Fruit fly (Drosophila melanogaster) whole organism, embryonic: Measurements from ENCODE around the gene CG34429.
A peak's percentile ranks its signal among the peaks of the same experiment; 100 is the strongest.

Experiments
- Atf6 ChIP-seq: fragments of 200-800 bp; sonication (Bioruptor generic); IDR thresholded peaks from 2 replicates; pipeline ENCODE4 v1.3.6; 2022; ENCODE audit warnings: missing biosample characterization, missing genetic modification characterization
- B-H1 ChIP-seq: fragments of 200-800 bp; sonication (Bioruptor generic); IDR thresholded peaks from 3 replicates; pipeline ENCODE4 v1.3.6; 2022; ENCODE audit warnings: missing biosample characterization, missing genetic modification characterization
- Bdp1 ChIP-seq: fragments of 200-800 bp; sonication (Bioruptor generic); optimal IDR thresholded peaks from 3 replicates; lab custom pipeline; 2016; ENCODE audit warnings: missing biosample characterization, missing genetic modification characterization
- Bgb ChIP-seq: fragments of 200-800 bp; sonication (Bioruptor generic); IDR thresholded peaks from 2 replicates; pipeline ENCODE4 v1.3.6; 2022; ENCODE audit warnings: missing biosample characterization, missing genetic modification characterization; ENCODE audit not compliant: partially characterized antibody
- CG1024 ChIP-seq: fragments of 200-800 bp; sonication (Bioruptor generic); IDR thresholded peaks from 2 replicates; pipeline ENCODE4 v1.3.6; 2022; ENCODE audit warnings: missing biosample characterization, missing genetic modification characterization
- CG10431 ChIP-seq: fragments of 200-800 bp; sonication (Bioruptor generic); optimal IDR thresholded peaks from 3 replicates; lab custom pipeline; 2018; ENCODE audit warnings: missing biosample characterization, mild to moderate bottlenecking, missing genetic modification characterization
- CG11093 ChIP-seq: fragments of 200-800 bp; sonication (Bioruptor generic); IDR thresholded peaks from 3 replicates; pipeline ENCODE4 v1.3.6; 2022; ENCODE audit warnings: missing biosample characterization, missing genetic modification characterization
- CG13894 ChIP-seq: fragments of 200-800 bp; sonication (Bioruptor generic); optimal IDR thresholded peaks from 3 replicates; lab custom pipeline; 2018; ENCODE audit warnings: missing biosample characterization, mild to moderate bottlenecking, missing genetic modification characterization, moderate library complexity
- CG14014 ChIP-seq: fragments of 200-800 bp; sonication (Bioruptor generic); IDR thresholded peaks from 2 replicates; pipeline ENCODE4 v1.3.6; 2022; ENCODE audit warnings: missing biosample characterization, missing genetic modification characterization
- CG14441 ChIP-seq: fragments of 200-800 bp; sonication (Bioruptor generic); IDR thresholded peaks from 2 replicates; pipeline ENCODE4 v1.3.6; 2022; ENCODE audit warnings: missing biosample characterization, missing genetic modification characterization
- CG15696 ChIP-seq: fragments of 200-800 bp; sonication (Bioruptor generic); optimal IDR thresholded peaks from 2 replicates; lab custom pipeline; 2019; ENCODE audit warnings: missing biosample characterization, mild to moderate bottlenecking, missing genetic modification characterization, moderate library complexity
- CG17328 ChIP-seq: fragments of 200-800 bp; sonication (Bioruptor generic); IDR thresholded peaks from 2 replicates; pipeline ENCODE4 v1.3.6; 2022; ENCODE audit warnings: missing biosample characterization, missing genetic modification characterization
- CG1792 ChIP-seq: fragments of 200-800 bp; sonication (Bioruptor generic); optimal IDR thresholded peaks from 2 replicates; lab custom pipeline; 2016; ENCODE audit warnings: missing biosample characterization, missing genetic modification characterization
- CG18599 ChIP-seq: fragments of 200-800 bp; sonication (Bioruptor generic); optimal IDR thresholded peaks from 3 replicates; lab custom pipeline; 2017; ENCODE audit warnings: missing biosample characterization, missing genetic modification characterization, mild to moderate bottlenecking, moderate library complexity, missing genetic modification reagents
- CG2202 ChIP-seq: fragments of 200-800 bp; sonication (Bioruptor generic); optimal IDR thresholded peaks from 2 replicates; lab custom pipeline; 2018; ENCODE audit warnings: missing biosample characterization, mild to moderate bottlenecking, missing genetic modification characterization
- CG3163 ChIP-seq: fragments of 200-800 bp; sonication (Bioruptor generic); optimal IDR thresholded peaks from 3 replicates; lab custom pipeline; 2016; ENCODE audit warnings: missing biosample characterization, missing genetic modification characterization
- CG4282 ChIP-seq: fragments of 200-800 bp; sonication (Bioruptor generic); optimal IDR thresholded peaks from 2 replicates; lab custom pipeline; 2016; ENCODE audit warnings: missing biosample characterization, missing genetic modification characterization
- CG43689 ChIP-seq: fragments of 200-800 bp; sonication (Bioruptor generic); IDR thresholded peaks from 2 replicates; pipeline ENCODE4 v1.3.6; 2022; ENCODE audit warnings: missing biosample characterization, missing genetic modification characterization
- CG6272 ChIP-seq: fragments of 200-800 bp; sonication (Bioruptor generic); IDR thresholded peaks from 2 replicates; pipeline ENCODE4 v1.3.6; 2022; ENCODE audit warnings: missing biosample characterization, missing genetic modification characterization
- CG7786 ChIP-seq: fragments of 200-800 bp; sonication (Bioruptor generic); optimal IDR thresholded peaks from 2 replicates; lab custom pipeline; 2016; ENCODE audit warnings: missing biosample characterization, missing genetic modification characterization
- CG9727 ChIP-seq: fragments of 200-800 bp; sonication (Bioruptor generic); optimal IDR thresholded peaks from 3 replicates; lab custom pipeline; 2017; ENCODE audit warnings: missing biosample characterization, mild to moderate bottlenecking, missing genetic modification characterization
- CrebB ChIP-seq: fragments of 200-800 bp; sonication (Bioruptor generic); optimal IDR thresholded peaks from 3 replicates; lab custom pipeline; 2018; ENCODE audit warnings: missing biosample characterization, mild to moderate bottlenecking, missing genetic modification characterization
- Dad ChIP-seq: fragments of 200-800 bp; sonication (Bioruptor generic); optimal IDR thresholded peaks from 3 replicates; lab custom pipeline; 2016; ENCODE audit warnings: missing biosample characterization, missing genetic modification characterization
- Dll ChIP-seq: fragments of 200-800 bp; sonication (Bioruptor generic); IDR thresholded peaks from 4 replicates; pipeline ENCODE4 v1.3.6; 2022; ENCODE audit warnings: missing biosample characterization, missing genetic modification characterization; ENCODE audit not compliant: partially characterized antibody
- E2f2 ChIP-seq: fragments of 200-800 bp; sonication (Bioruptor generic); IDR thresholded peaks from 2 replicates; pipeline ENCODE4 v1.3.6; 2022; ENCODE audit warnings: missing biosample characterization, missing genetic modification characterization
- Fer2 ChIP-seq: fragments of 200-800 bp; sonication (Bioruptor generic); optimal IDR thresholded peaks from 2 replicates; lab custom pipeline; 2018; ENCODE audit warnings: missing biosample characterization, mild to moderate bottlenecking, missing genetic modification characterization, moderate library complexity
- H2.0 ChIP-seq: fragments of 200-800 bp; sonication (Bioruptor generic); IDR thresholded peaks from 2 replicates; pipeline ENCODE4 v1.3.6; 2022; ENCODE audit warnings: missing biosample characterization, missing genetic modification characterization
- HLH4C ChIP-seq: fragments of 200-800 bp; sonication (Bioruptor generic); IDR thresholded peaks from 3 replicates; pipeline ENCODE4 v1.3.6; 2022; ENCODE audit warnings: missing biosample characterization, missing genetic modification characterization; ENCODE audit not compliant: partially characterized antibody
- Hr78 ChIP-seq, 2 experiments: fragments of 200-800 bp in 1 of 2; fragments of >200 bp in 1 of 2; sonication (Bioruptor generic) in 1 of 2; optimal IDR thresholded peaks; 2 replicates each; lab custom pipeline; 2017 to 2019; ENCODE audit warnings: missing biosample characterization in 2 of 2, missing genetic modification characterization in 2 of 2, mild to moderate bottlenecking in 1 of 2, moderate library complexity in 1 of 2
- Hsf ChIP-seq: fragments of 200-800 bp; sonication (Bioruptor generic); optimal IDR thresholded peaks from 3 replicates; lab custom pipeline; 2016; ENCODE audit warnings: missing biosample characterization, missing genetic modification characterization
- Kr ChIP-seq: fragments of 200-800 bp; sonication (Bioruptor generic); optimal IDR thresholded peaks from 2 replicates; lab custom pipeline; 2017; ENCODE audit warnings: missing biosample characterization, mild to moderate bottlenecking, missing genetic modification characterization
- NK7.1 ChIP-seq: fragments of 200-800 bp; sonication (Bioruptor generic); optimal IDR thresholded peaks from 3 replicates; lab custom pipeline; 2016; ENCODE audit warnings: missing biosample characterization, missing genetic modification characterization
- Neu2 ChIP-seq: fragments of 200-800 bp; sonication (Bioruptor generic); optimal IDR thresholded peaks from 3 replicates; lab custom pipeline; 2016; ENCODE audit warnings: missing biosample characterization, missing genetic modification characterization, borderline replicate concordance
- Opbp ChIP-seq: fragments of 200-800 bp; sonication (Bioruptor generic); IDR thresholded peaks from 3 replicates; pipeline ENCODE4 v1.3.6; 2022; ENCODE audit warnings: missing biosample characterization, missing genetic modification characterization; ENCODE audit not compliant: partially characterized antibody
- Side ChIP-seq: fragments of 200-800 bp; sonication (Bioruptor generic); optimal IDR thresholded peaks from 2 replicates; lab custom pipeline; 2016; ENCODE audit warnings: missing biosample characterization, missing genetic modification characterization
- Sry-δ ChIP-seq: fragments of 200-800 bp; sonication (Bioruptor generic); optimal IDR thresholded peaks from 2 replicates; lab custom pipeline; 2016; ENCODE audit warnings: missing biosample characterization, missing genetic modification characterization
- Stat92E ChIP-seq, 3 experiments: fragments of >200 bp in 2 of 3; fragments of 200-800 bp in 1 of 3; sonication (Bioruptor generic) in 1 of 3; optimal IDR thresholded peaks; 2 replicates each; lab custom pipeline; 2017 to 2019; ENCODE audit warnings: missing biosample characterization in 3 of 3, missing genetic modification characterization in 3 of 3, mild to moderate bottlenecking in 1 of 3, moderate library complexity in 1 of 3
- Xbp1 ChIP-seq: fragments of 200-800 bp; sonication (Bioruptor generic); optimal IDR thresholded peaks from 3 replicates; lab custom pipeline; 2016; ENCODE audit warnings: missing biosample characterization, mild to moderate bottlenecking, missing genetic modification characterization
- ara ChIP-seq: fragments of 200-800 bp; sonication (Bioruptor generic); IDR thresholded peaks from 2 replicates; pipeline ENCODE4 v1.3.6; 2022; ENCODE audit warnings: missing biosample characterization, missing genetic modification characterization
- cas ChIP-seq: fragments of 200-800 bp; sonication (Bioruptor generic); IDR thresholded peaks from 2 replicates; pipeline ENCODE4 v1.3.6; 2022; ENCODE audit warnings: missing biosample characterization, missing genetic modification characterization
- ewg ChIP-seq: fragments of 200-800 bp; sonication (Bioruptor generic); optimal IDR thresholded peaks from 3 replicates; lab custom pipeline; 2017; ENCODE audit warnings: mild to moderate bottlenecking, missing biosample characterization, missing genetic modification reagents, missing genetic modification characterization
- fd64A ChIP-seq: fragments of 200-800 bp; sonication (Bioruptor generic); optimal IDR thresholded peaks from 3 replicates; lab custom pipeline; 2018; ENCODE audit warnings: missing biosample characterization, mild to moderate bottlenecking, missing genetic modification characterization
- fru ChIP-seq: fragments of >200 bp; optimal IDR thresholded peaks from 2 replicates; lab custom pipeline; 2017
- gem ChIP-seq: fragments of 200-800 bp; sonication (Bioruptor generic); optimal IDR thresholded peaks from 2 replicates; lab custom pipeline; 2019; ENCODE audit warnings: missing biosample characterization, mild to moderate bottlenecking, missing genetic modification characterization, moderate library complexity
- mam ChIP-seq: fragments of 200-800 bp; sonication (Bioruptor generic); optimal IDR thresholded peaks from 3 replicates; lab custom pipeline; 2016; ENCODE audit warnings: missing biosample characterization, missing genetic modification characterization
- mld ChIP-seq: fragments of 200-800 bp; sonication (Bioruptor generic); IDR thresholded peaks from 3 replicates; pipeline ENCODE4 v1.3.6; 2022; ENCODE audit warnings: missing biosample characterization, missing genetic modification characterization; ENCODE audit not compliant: partially characterized antibody
- odd ChIP-seq: fragments of 200-800 bp; sonication (Bioruptor generic); optimal IDR thresholded peaks from 2 replicates; lab custom pipeline; 2017; ENCODE audit warnings: missing biosample characterization, mild to moderate bottlenecking, missing genetic modification characterization
- ranshi ChIP-seq: fragments of 200-800 bp; sonication (Bioruptor generic); IDR thresholded peaks from 2 replicates; pipeline ENCODE4 v1.3.6; 2022; ENCODE audit warnings: missing biosample characterization, missing genetic modification characterization
- scrt ChIP-seq: fragments of 200-800 bp; sonication (Bioruptor generic); optimal IDR thresholded peaks from 2 replicates; lab custom pipeline; 2018; ENCODE audit warnings: missing biosample characterization, mild to moderate bottlenecking, missing genetic modification characterization, moderate library complexity
- so ChIP-seq: fragments of 200-800 bp; sonication (Bioruptor generic); IDR thresholded peaks from 3 replicates; pipeline ENCODE4 v1.3.6; 2022; ENCODE audit warnings: missing biosample characterization, missing genetic modification characterization
- sug ChIP-seq: fragments of 200-800 bp; optimal IDR thresholded peaks from 2 replicates; lab custom pipeline; 2019; ENCODE audit warnings: missing biosample characterization, mild to moderate bottlenecking, missing genetic modification characterization, moderate library complexity

The CG34429 gene

DNA sequence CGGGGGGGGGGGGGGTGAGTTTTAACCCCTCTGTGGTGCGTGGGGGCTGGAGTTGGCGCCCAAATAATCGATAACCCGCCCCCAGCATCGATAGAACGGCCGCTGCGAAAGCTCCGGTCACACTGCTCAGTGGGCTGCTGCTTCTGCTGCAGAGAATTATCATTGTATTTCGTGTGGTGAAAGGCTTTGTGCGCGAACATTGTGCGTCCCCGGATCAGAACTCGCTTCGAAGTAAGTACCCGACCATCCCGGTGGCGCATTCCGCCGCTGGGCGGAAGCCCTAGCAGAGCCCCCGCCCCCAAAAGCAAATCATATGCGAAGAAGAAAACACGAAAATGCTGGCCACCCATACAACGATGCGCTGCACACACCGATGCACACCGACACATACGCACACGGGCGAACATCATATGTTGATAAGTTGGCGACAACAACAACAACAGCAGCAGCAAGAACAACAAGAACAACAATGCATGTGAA lies 18.5 kb upstream of the CG34429 start, which contains the start of gene Syx13 (continued):
- TF ChIP-seq Bgb (GFP tag; lab: Robert Waterston, UW) (peak; percentile 85), CG7786 (no peak), Hsf (GFP tag; lab: Kevin White, UChicago) (no peak), CG18599 (GFP tag; lab: Kevin White, UChicago) (no peak), Hr78 (GFP tag; optimal IDR thresholded peaks at IDR 0.05; lab: Kevin White, UChicago) (peak in 1 of 2 experiments; percentile 1), CG17328 (GFP tag; lab: Robert Waterston, UW) (no peak), Dll (GFP tag; lab: Robert Waterston, UW) (peak; percentile 76), Opbp (GFP tag; lab: Robert Waterston, UW) (peak; percentile 84), CG1792 (GFP tag; lab: Kevin White, UChicago) (no peak), CG6272 (GFP tag; lab: Robert Waterston, UW) (0 out of 2 replicates have a peak, but pooled peaks have one; percentile 18), CG15696 (tag; lab: Kevin White, UChicago) (no peak), CG4282 (no peak), Fer2 (no peak), E2f2 (GFP tag; lab: Robert Waterston, UW) (peak; percentile 82), CG2202 (tag; lab: Kevin White, UChicago) (no peak), NK7.1 (GFP tag; lab: Kevin White, UChicago) (no peak), CG9727 (GFP tag; lab: Kevin White, UChicago) (peak; percentile 36), ranshi (no peak), HLH4C (peak; percentile 81), so (GFP tag; lab: Robert Waterston, UW) (no peak), fd64A (GFP tag; lab: Kevin White, UChicago) (no peak), CG14014 (GFP tag; lab: Robert Waterston, UW) (0 out of 2 replicates have a peak, but pooled peaks have one; percentile 14), CG11093 (no peak), scrt (GFP tag; lab: Kevin White, UChicago) (no peak), Kr (GFP tag; lab: Kevin White, UChicago) (no peak), Stat92E (GFP tag; optimal IDR thresholded peaks at IDR 0.05; lab: Kevin White, UChicago) (peak in 1 of 3 experiments; percentile 21), cas (GFP tag; lab: Robert Waterston, UW) (no peak), mam (GFP tag; lab: Kevin White, UChicago) (no peak), Xbp1 (no peak), odd (GFP tag; lab: Kevin White, UChicago) (no peak), CG14441 (peak; percentile 8; the same call in 1 of the 2 replicates), gem (no peak), Dad (GFP tag; lab: Kevin White, UChicago) (no peak), sug (tag; lab: Kevin White, UChicago) (peak; percentile 97), CrebB (peak; percentile 14), ara (GFP tag; lab: Robert Waterston, UW) (no peak), Bdp1 (GFP tag; lab: Kevin White, UChicago) (no peak), mld (GFP tag; lab: Robert Waterston, UW) (peak; percentile 63; the same call in 2 of the 3 replicates), CG3163 (GFP tag; lab: Kevin White, UChicago) (no peak), CG1024 (no peak), Side (GFP tag; lab: Kevin White, UChicago) (no peak), Atf6 (no peak), Sry-δ (GFP tag; lab: Kevin White, UChicago) (peak; percentile 61), H2.0 (no peak), fru (lab: Kevin White, UChicago) (no peak), CG10431 (GFP tag; lab: Kevin White, UChicago) (no peak), Neu2 (GFP tag; lab: Kevin White, UChicago) (no peak), B-H1 (no peak), ewg (peak; percentile 12), CG43689 (GFP tag; lab: Robert Waterston, UW) (no peak), CG13894 (tag; lab: Kevin White, UChicago) (peak; percentile 40)
